Fruit fly (Drosophila melanogaster): Measurements from ENCODE around the gene Sur-8.
A peak's percentile ranks its signal among the peaks of the same experiment; 100 is the strongest.

Gene Sur-8

dm6 chr3R:17391313-17391845 lies 10.9 kb downstream of the Sur-8 start, which contains the start of the genes Brf and sds22 (continued):
- TF ChIP-seq CG3032 (tag; optimal IDR thresholded peaks at IDR 0.05) (peak; percentile 96), CG32006 (GFP tag; optimal IDR thresholded peaks at IDR 0.05) (peak; percentile 95), CG16779 (tag; optimal IDR thresholded peaks at IDR 0.05) (peak; percentile 77), Blimp-1 (GFP tag; optimal IDR thresholded peaks at IDR 0.05) (peak; percentile 85), svp (GFP tag) (peak; percentile 97), Hr4 (GFP tag; optimal IDR thresholded peaks at IDR 0.05) (peak; percentile 96), CG6808 (GFP tag; optimal IDR thresholded peaks at IDR 0.05) (peak; percentile 86), CG6276 (GFP tag; optimal IDR thresholded peaks at IDR 0.05) (peak; percentile 79), Sox14 (GFP tag; optimal IDR thresholded peaks at IDR 0.05) (peak; percentile 96), Hr38 (GFP tag; optimal IDR thresholded peaks at IDR 0.05) (peak; percentile 32), CG11902 (GFP tag; optimal IDR thresholded peaks at IDR 0.05) (peak; percentile 93), Sox15 (GFP tag; optimal IDR thresholded peaks at IDR 0.05) (peak; percentile 94), CG6792 (GFP tag; optimal IDR thresholded peaks at IDR 0.05) (peak; percentile 93), pdm3 (GFP tag; optimal IDR thresholded peaks at IDR 0.05) (peak; percentile 98), dac (GFP tag; optimal IDR thresholded peaks at IDR 0.05) (peak; percentile 75), Smox (GFP tag; optimal IDR thresholded peaks at IDR 0.05) (peak; percentile 95), CG8119 (GFP tag; IDR thresholded peaks at IDR 0.05) (peak; percentile 88), CG11762 (GFP tag; optimal IDR thresholded peaks at IDR 0.05; ENCODE audit: insufficient read depth) (peak; percentile 92), Eip75B (GFP tag; optimal IDR thresholded peaks at IDR 0.05) (peak; percentile 94), Eip93F (GFP tag; optimal IDR thresholded peaks at IDR 0.05) (peak; percentile 86), CG8319 (GFP tag; optimal IDR thresholded peaks at IDR 0.05) (peak; percentile 92), Ets21C (GFP tag; optimal IDR thresholded peaks at IDR 0.05) (peak; percentile 97), CG4318 (GFP tag; optimal IDR thresholded peaks at IDR 0.05) (peak; percentile 93), CG10669 (GFP tag; optimal IDR thresholded peaks at IDR 0.05) (peak; percentile 94), CG8632 (GFP tag; optimal IDR thresholded peaks at IDR 0.05) (peak; percentile 93)

- TF ChIP-seq svp (GFP tag): peak; percentile 84
- TF ChIP-seq pdm3 (GFP tag; optimal IDR thresholded peaks at IDR 0.05): peak; percentile 77
- TF ChIP-seq CG6808 (GFP tag; optimal IDR thresholded peaks at IDR 0.05): peak; percentile 75
- TF ChIP-seq CG3032 (tag; optimal IDR thresholded peaks at IDR 0.05): peak; percentile 66
- peak; percentile 61 for TF ChIP-seq CG34406 (GFP tag; optimal IDR thresholded peaks at IDR 0.05)
- TF ChIP-seq salr (GFP tag; optimal IDR thresholded peaks at IDR 0.05): peak; percentile 49 to 71
- peak; percentile 77 for TF ChIP-seq Ets21C (GFP tag; optimal IDR thresholded peaks at IDR 0.05)
- TF ChIP-seq acj6 (GFP tag; optimal IDR thresholded peaks at IDR 0.05): peak; percentile 83
- TF ChIP-seq CG6792 (GFP tag; optimal IDR thresholded peaks at IDR 0.05): peak; percentile 75
- TF ChIP-seq Met (GFP tag; optimal IDR thresholded peaks at IDR 0.05): peak; percentile 71
- TF ChIP-seq dsx (GFP tag; optimal IDR thresholded peaks at IDR 0.05; ENCODE audit: poor library complexity, severe bottlenecking): peak; percentile 58
- TF ChIP-seq CG9139 (GFP tag; optimal IDR thresholded peaks at IDR 0.05): peak; percentile 34
- TF ChIP-seq topi (GFP tag; optimal IDR thresholded peaks at IDR 0.05): peak; percentile 77
- peak; percentile 51 for TF ChIP-seq CG8319 (GFP tag; optimal IDR thresholded peaks at IDR 0.05)
- peak; percentile 79 for TF ChIP-seq OdsH (GFP tag; optimal IDR thresholded peaks at IDR 0.05)
- TF ChIP-seq CG3919 (GFP tag; optimal IDR thresholded peaks at IDR 0.05): peak; percentile 89
- TF ChIP-seq Eip78C (GFP tag): peak; percentile 91
- TF ChIP-seq Eip75B (GFP tag; optimal IDR thresholded peaks at IDR 0.05): peak; percentile 81
- peak; percentile 54 for TF ChIP-seq dac (GFP tag; optimal IDR thresholded peaks at IDR 0.05)
- TF ChIP-seq net (GFP tag; optimal IDR thresholded peaks at IDR 0.05): peak; percentile 64
- TF ChIP-seq CG1621 (tag; optimal IDR thresholded peaks at IDR 0.05): peak; percentile 51
- TF ChIP-seq esn (GFP tag; optimal IDR thresholded peaks at IDR 0.05): peak; percentile 79
- TF ChIP-seq ss (GFP tag; optimal IDR thresholded peaks at IDR 0.05): peak; percentile 35 to 65
- TF ChIP-seq CG6163 (GFP tag; IDR thresholded peaks at IDR 0.05): peak; percentile 89
- peak; percentile 63 for TF ChIP-seq Lpt (GFP tag; optimal IDR thresholded peaks at IDR 0.05)
- TF ChIP-seq fd59A (GFP tag; optimal IDR thresholded peaks at IDR 0.05): peak; percentile 58
- peak; percentile 71 for TF ChIP-seq CG11762 (GFP tag; optimal IDR thresholded peaks at IDR 0.05; ENCODE audit: insufficient read depth)
- TF ChIP-seq spab (GFP tag; optimal IDR thresholded peaks at IDR 0.05): peak; percentile 52
- TF ChIP-seq Sox102F (GFP tag; optimal IDR thresholded peaks at IDR 0.05): peak; percentile 68
- peak; percentile 78 for TF ChIP-seq CG32006 (GFP tag; optimal IDR thresholded peaks at IDR 0.05)
- TF ChIP-seq Hr4 (GFP tag; optimal IDR thresholded peaks at IDR 0.05): peak; percentile 84
- TF ChIP-seq Blimp-1 (GFP tag; optimal IDR thresholded peaks at IDR 0.05): peak; percentile 20
- peak; percentile 68 for TF ChIP-seq Sox14 (GFP tag; optimal IDR thresholded peaks at IDR 0.05)
- peak; percentile 48 for TF ChIP-seq CG4318 (GFP tag; optimal IDR thresholded peaks at IDR 0.05)
- TF ChIP-seq CG6276 (GFP tag; optimal IDR thresholded peaks at IDR 0.05): peak; percentile 79
- peak; percentile 77 for TF ChIP-seq CG10669 (GFP tag; optimal IDR thresholded peaks at IDR 0.05)
- peak; percentile 81 for TF ChIP-seq CG10631 (GFP tag; optimal IDR thresholded peaks at IDR 0.05)
These were observed 16.0 kb downstream of the Sur-8 start for dm6 chr3R:17386168-17386819.

All from whole organism, prepupa.